Worm (Caenorhabditis elegans): ENCODE results near the gene R144.3.
A peak's percentile ranks its signal among the peaks of the same experiment; 100 is the strongest.

The R144.3 gene

DNA sequence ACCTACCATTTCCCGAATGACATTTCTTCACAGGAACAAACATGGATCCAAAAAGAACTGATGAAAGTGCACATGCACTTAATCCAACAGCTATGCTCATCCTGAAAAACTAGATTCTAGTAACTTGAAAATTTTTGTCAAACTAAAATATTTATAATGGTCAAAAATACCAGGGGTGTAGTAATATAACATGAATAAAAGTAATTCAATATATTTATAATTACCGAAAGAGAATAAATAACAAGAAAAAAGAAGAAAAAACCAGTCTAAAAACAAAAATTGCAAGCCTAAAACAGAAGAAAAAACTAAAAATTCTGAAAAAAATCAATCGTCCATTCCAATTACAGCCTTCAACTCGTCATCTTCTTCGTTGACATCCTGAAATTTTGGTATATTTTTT lies 17.2 kb upstream of the R144.3 start, which contains the start of gene R144.6:
Gene R144.6 (minus strand): TSS at position 101 of the 400 bp plus-strand sequence.
- no peak for TF ChIP-seq aly-2 (tag; optimal IDR thresholded peaks at IDR 0.05)
- no peak for TF ChIP-seq efl-1 (optimal IDR thresholded peaks at IDR 0.05)
- TF ChIP-seq efl-1 (GFP tag; optimal IDR thresholded peaks at IDR 0.05 in 1 of 2), result peak in 1 of 2 experiments; percentile 9
- TF ChIP-seq ces-1 (GFP tag; optimal IDR thresholded peaks at IDR 0.05), result no peak

- TF ChIP-seq nhr-28 (tag; optimal IDR thresholded peaks at IDR 0.05) (no peak), ets-5 (GFP tag; IDR thresholded peaks at IDR 0.05) (no peak), nhr-90 (tag; optimal IDR thresholded peaks at IDR 0.05; ENCODE audit: poor library complexity) (no peak), unc-130 (tag; optimal IDR thresholded peaks at IDR 0.05) (no peak), lin-39 (tag; optimal IDR thresholded peaks at IDR 0.05) (no peak), skn-1 (tag; optimal IDR thresholded peaks at IDR 0.05) (no peak), unc-86 (tag; optimal IDR thresholded peaks at IDR 0.05) (no peak), pax-3 (tag; optimal IDR thresholded peaks at IDR 0.05) (no peak), elt-2 (tag; optimal IDR thresholded peaks at IDR 0.05) (no peak), fos-1 (tag; optimal IDR thresholded peaks at IDR 0.05) (no peak), hlh-17 (GFP tag; optimal IDR thresholded peaks at IDR 0.05; ENCODE audit: borderline replicate concordance) (no peak), rnt-1 (tag; optimal IDR thresholded peaks at IDR 0.05) (no peak), snu-23 (GFP tag; optimal IDR thresholded peaks at IDR 0.05) (no peak), ceh-88 (GFP tag; IDR thresholded peaks at IDR 0.05) (no peak), swsn-7 (tag; optimal IDR thresholded peaks at IDR 0.05) (no peak)
Measured at ce11 chrIII:5006881-5007280, 14.9 kb upstream of the R144.3 start, which contains the start of gene R144.12. R144.12 (minus strand) TSS chrIII:5006981.

ce11 chrIII:5008730-5009129 lies 13.1 kb upstream of the R144.3 start, which contains the start of gene R144.11:
R144.11 (minus strand) TSS chrIII:5008830.
- TF ChIP-seq ceh-82 (tag; optimal IDR thresholded peaks at IDR 0.05), result no peak
- TF ChIP-seq ceh-8 (GFP tag; optimal IDR thresholded peaks at IDR 0.05), result no peak
- no peak for TF ChIP-seq lir-3 (tag; optimal IDR thresholded peaks at IDR 0.05; ENCODE audit: poor library complexity)
- TF ChIP-seq jun-1 (tag; optimal IDR thresholded peaks at IDR 0.05), result no peak
- TF ChIP-seq C16A3.4 (tag; optimal IDR thresholded peaks at IDR 0.05), result no peak
- no peak for TF ChIP-seq ces-1 (GFP tag; optimal IDR thresholded peaks at IDR 0.05)
- no peak for TF ChIP-seq lin-35 (GFP tag; optimal IDR thresholded peaks at IDR 0.05)
- peak; percentile 31 for TF ChIP-seq nhr-85 (tag)
- TF ChIP-seq efl-1 (optimal IDR thresholded peaks at IDR 0.05), result no peak
- TF ChIP-seq efl-1 (GFP tag; optimal IDR thresholded peaks at IDR 0.05 in 1 of 2), result peak in 1 of 2 experiments; percentile 30
- TF ChIP-seq aly-2 (tag; optimal IDR thresholded peaks at IDR 0.05), result peak; percentile 79
- TF ChIP-seq lin-15B (tag; optimal IDR thresholded peaks at IDR 0.05), result no peak

DNA sequence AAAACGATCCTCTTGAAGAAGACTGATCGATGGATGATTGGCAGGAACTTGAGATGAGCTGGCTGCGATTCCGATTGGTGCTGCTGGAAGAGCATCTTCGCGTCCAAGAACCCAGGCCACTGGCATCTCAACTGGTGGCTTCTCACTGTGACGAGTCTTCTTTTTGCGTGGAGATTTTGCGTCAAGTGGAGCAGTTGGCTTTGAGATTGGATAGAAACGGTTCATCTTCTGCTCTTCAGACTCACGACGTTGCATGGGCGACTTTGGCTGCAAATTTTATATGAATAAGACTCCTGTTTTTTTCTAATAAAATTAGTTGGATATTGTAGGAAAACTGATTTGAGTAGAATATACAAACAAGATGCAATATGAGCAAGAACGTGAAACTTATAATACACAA lies 11.1 kb upstream of the R144.3 start:
- TF ChIP-seq elt-3 (tag; optimal IDR thresholded peaks at IDR 0.05) (no peak), rnt-1 (tag; optimal IDR thresholded peaks at IDR 0.05) (no peak), nhr-77 (tag; optimal IDR thresholded peaks at IDR 0.05) (no peak), lsy-2 (tag; optimal IDR thresholded peaks at IDR 0.05) (no peak), pqm-1 (tag; optimal IDR thresholded peaks at IDR 0.05) (no peak), efl-3 (GFP tag; optimal IDR thresholded peaks at IDR 0.05) (no peak), unc-130 (tag; optimal IDR thresholded peaks at IDR 0.05) (no peak), efl-1 (optimal IDR thresholded peaks at IDR 0.05) (no peak), efl-1 (GFP tag; optimal IDR thresholded peaks at IDR 0.05 in 1 of 2) (no peak), ces-1 (GFP tag; optimal IDR thresholded peaks at IDR 0.05) (no peak), nhr-12 (tag; optimal IDR thresholded peaks at IDR 0.05) (no peak), fkh-4 (tag; optimal IDR thresholded peaks at IDR 0.05; ENCODE audit: borderline replicate concordance) (no peak), dpl-1 (GFP tag; optimal IDR thresholded peaks at IDR 0.05) (no peak), lir-3 (tag; optimal IDR thresholded peaks at IDR 0.05; ENCODE audit: poor library complexity) (no peak), ceh-82 (tag; optimal IDR thresholded peaks at IDR 0.05) (no peak)
